Worm (Caenorhabditis elegans) whole organism, midembryonic: Measurements from ENCODE around the gene bir-1.

Experiments
- T22C8.4 ChIP-seq: fragments of 200-800 bp; sonication (Bioruptor generic); IDR thresholded peaks from 2 replicates; pipeline ENCODE4 v1.3.6; 2022; ENCODE audit warnings: missing genetic modification characterization, missing compliant biosample characterization
- med-1 ChIP-seq: sonication (generic microtip); optimal IDR thresholded peaks from 2 replicates; lab custom pipeline; 2017; ENCODE audit warnings: missing genetic modification characterization, mild to moderate bottlenecking, missing compliant biosample characterization, antibody characterized with exemption, missing genetic modification reagents; ENCODE audit not compliant: insufficient read depth

DNA sequence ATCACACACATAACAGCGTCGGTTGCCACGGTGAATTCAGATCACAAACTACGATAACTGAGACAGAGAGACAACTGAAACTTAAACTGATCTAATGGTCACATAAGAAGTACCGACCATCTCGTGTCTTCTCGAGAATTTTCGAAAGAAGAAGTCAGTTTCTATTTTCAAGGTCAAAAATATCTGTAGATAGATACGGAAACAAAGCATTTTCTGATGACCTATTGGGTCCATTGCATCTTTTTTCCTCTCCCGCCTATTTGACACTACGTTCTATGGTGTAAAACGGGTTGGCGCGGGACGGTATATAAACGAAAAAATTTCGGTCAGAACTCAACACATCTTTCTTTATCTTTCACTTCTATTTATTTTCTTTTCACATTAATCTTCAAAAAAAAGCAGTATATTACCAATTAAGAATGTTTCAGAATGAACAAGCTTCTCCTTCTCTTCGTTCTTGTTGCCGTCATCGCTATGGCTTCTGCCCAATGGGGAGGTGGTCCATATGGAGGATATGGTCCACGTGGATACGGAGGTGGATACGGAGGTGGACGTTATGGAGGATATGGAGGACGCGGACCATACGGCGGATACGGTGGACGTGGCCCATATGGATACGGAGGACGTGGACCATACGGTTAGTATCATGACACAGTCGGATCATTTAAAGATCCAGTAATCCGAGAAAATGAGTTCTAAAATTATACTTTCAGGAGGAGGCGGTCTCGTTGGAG lies 28.2 kb upstream of the bir-1 start, which contains the start of gene nlp-24:
- TF ChIP-seq T22C8.4: no peak
- no peak for TF ChIP-seq med-1 (GFP tag; lab: Kevin White, UChicago)
